Fruit fly (Drosophila melanogaster) whole organism, prepupa: ENCODE data around the gene GatA.

Experiments used
- Blimp-1 ChIP-seq: fragments of 200-800 bp; sonication (Bioruptor generic); optimal IDR thresholded peaks from 3 replicates; lab custom pipeline; 2017; ENCODE audit warnings: missing biosample characterization, missing genetic modification characterization, mild to moderate bottlenecking, moderate library complexity, missing genetic modification reagents
- CG10669 ChIP-seq: fragments of 200-800 bp; sonication (Bioruptor generic); optimal IDR thresholded peaks from 3 replicates; lab custom pipeline; 2018; ENCODE audit warnings: missing biosample characterization, mild to moderate bottlenecking, missing genetic modification characterization, moderate library complexity
- CG11294 ChIP-seq: fragments of 200-800 bp; sonication (Bioruptor generic); IDR thresholded peaks from 2 replicates; pipeline ENCODE4 v1.3.6; 2022; ENCODE audit warnings: missing biosample characterization, missing genetic modification characterization
- CG15336 ChIP-seq: fragments of 200-800 bp; sonication (Bioruptor generic); IDR thresholded peaks from 2 replicates; pipeline ENCODE4 v1.3.6; 2022; ENCODE audit warnings: missing biosample characterization, missing genetic modification characterization
- CG1621 ChIP-seq: fragments of 200-800 bp; sonication (Bioruptor generic); optimal IDR thresholded peaks from 3 replicates; lab custom pipeline; 2018; ENCODE audit warnings: missing biosample characterization, mild to moderate bottlenecking, missing genetic modification characterization
- CG16779 ChIP-seq: fragments of 200-800 bp; sonication (Bioruptor generic); optimal IDR thresholded peaks from 3 replicates; lab custom pipeline; 2017; ENCODE audit warnings: missing biosample characterization, mild to moderate bottlenecking, missing genetic modification characterization
- CG3032 ChIP-seq: fragments of 200-800 bp; optimal IDR thresholded peaks from 2 replicates; lab custom pipeline; 2019; ENCODE audit warnings: missing biosample characterization, mild to moderate bottlenecking, missing genetic modification characterization, moderate library complexity
- CG32006 ChIP-seq: fragments of 200-800 bp; sonication (Bioruptor generic); optimal IDR thresholded peaks from 3 replicates; lab custom pipeline; 2017; ENCODE audit warnings: missing biosample characterization, mild to moderate bottlenecking, missing genetic modification characterization
- CG3919 ChIP-seq: fragments of 200-800 bp; sonication (Bioruptor generic); optimal IDR thresholded peaks from 3 replicates; lab custom pipeline; 2016; ENCODE audit warnings: missing biosample characterization, missing genetic modification characterization
- CG6792 ChIP-seq: fragments of 200-800 bp; sonication (Bioruptor generic); optimal IDR thresholded peaks from 3 replicates; lab custom pipeline; 2016; ENCODE audit warnings: missing biosample characterization, missing genetic modification characterization
- CG6808 ChIP-seq: fragments of 200-800 bp; sonication (Bioruptor generic); optimal IDR thresholded peaks from 3 replicates; lab custom pipeline; 2017; ENCODE audit warnings: missing biosample characterization, missing genetic modification characterization, mild to moderate bottlenecking, moderate library complexity, missing genetic modification reagents
- CG6854 ChIP-seq: fragments of 200-800 bp; sonication (Bioruptor generic); optimal IDR thresholded peaks from 2 replicates; lab custom pipeline; 2017; ENCODE audit warnings: missing biosample characterization, mild to moderate bottlenecking, missing genetic modification characterization
- CG8119 ChIP-seq: fragments of 200-800 bp; sonication (Bioruptor generic); IDR thresholded peaks from 3 replicates; pipeline ENCODE4 v1.3.6; 2022; ENCODE audit warnings: missing biosample characterization, missing genetic modification characterization
- CG8632 ChIP-seq: fragments of 200-800 bp; sonication (Bioruptor generic); optimal IDR thresholded peaks from 3 replicates; lab custom pipeline; 2016; ENCODE audit warnings: missing biosample characterization, missing genetic modification characterization
- CG9139 ChIP-seq: fragments of 200-800 bp; sonication (Bioruptor generic); optimal IDR thresholded peaks from 3 replicates; lab custom pipeline; 2017; ENCODE audit warnings: missing biosample characterization, mild to moderate bottlenecking, missing genetic modification characterization
- Eip75B ChIP-seq: fragments of 200-800 bp; sonication (Bioruptor generic); optimal IDR thresholded peaks from 3 replicates; lab custom pipeline; 2016; ENCODE audit warnings: missing biosample characterization, missing genetic modification characterization
- Eip78C ChIP-seq: fragments of 200-800 bp; sonication (Bioruptor generic); peaks from one replicate; lab custom pipeline; 2016; ENCODE audit warnings: missing biosample characterization, missing genetic modification characterization
- Eip93F ChIP-seq: fragments of 200-800 bp; sonication (Bioruptor generic); optimal IDR thresholded peaks from 2 replicates; lab custom pipeline; 2016; ENCODE audit warnings: missing biosample characterization, mild to moderate bottlenecking, missing genetic modification characterization
- Ets21C ChIP-seq: fragments of 200-800 bp; sonication (Bioruptor generic); optimal IDR thresholded peaks from 3 replicates; lab custom pipeline; 2016; ENCODE audit warnings: missing biosample characterization, missing genetic modification characterization
- Ets96B ChIP-seq: fragments of 200-800 bp; optimal IDR thresholded peaks from 2 replicates; lab custom pipeline; 2019; ENCODE audit warnings: missing biosample characterization, mild to moderate bottlenecking, missing genetic modification characterization, moderate library complexity
- Gug ChIP-seq: fragments of 200-800 bp; sonication (Bioruptor generic); IDR thresholded peaks from 2 replicates; pipeline ENCODE4 v1.3.6; 2022; ENCODE audit warnings: missing biosample characterization, missing genetic modification characterization
- Hr4 ChIP-seq: fragments of 200-800 bp; sonication (Bioruptor generic); optimal IDR thresholded peaks from 3 replicates; lab custom pipeline; 2016; ENCODE audit warnings: missing biosample characterization, missing genetic modification characterization
- Lpt ChIP-seq: fragments of 200-800 bp; sonication (Bioruptor generic); optimal IDR thresholded peaks from 3 replicates; lab custom pipeline; 2016; ENCODE audit warnings: missing biosample characterization, missing genetic modification characterization
- Met ChIP-seq: fragments of 200-800 bp; sonication (Bioruptor generic); optimal IDR thresholded peaks from 3 replicates; lab custom pipeline; 2016; ENCODE audit warnings: missing biosample characterization, missing genetic modification characterization
- OdsH ChIP-seq: fragments of 200-800 bp; sonication (Bioruptor generic); optimal IDR thresholded peaks from 3 replicates; lab custom pipeline; 2016; ENCODE audit warnings: missing biosample characterization, missing genetic modification characterization
- Sox14 ChIP-seq: fragments of 200-800 bp; sonication (Bioruptor generic); optimal IDR thresholded peaks from 3 replicates; lab custom pipeline; 2016; ENCODE audit warnings: missing biosample characterization, missing genetic modification characterization
- Sox15 ChIP-seq: fragments of 200-800 bp; sonication (Bioruptor generic); optimal IDR thresholded peaks from 3 replicates; lab custom pipeline; 2016; ENCODE audit warnings: missing biosample characterization, missing genetic modification characterization
- acj6 ChIP-seq: fragments of 200-800 bp; sonication (Bioruptor generic); optimal IDR thresholded peaks from 3 replicates; lab custom pipeline; 2016; ENCODE audit warnings: missing biosample characterization, missing genetic modification characterization
- cyc ChIP-seq: fragments of 200-800 bp; sonication (Bioruptor generic); optimal IDR thresholded peaks from 3 replicates; lab custom pipeline; 2016; ENCODE audit warnings: missing biosample characterization, missing genetic modification characterization
- dsx ChIP-seq: fragments of 200-800 bp; optimal IDR thresholded peaks from 3 replicates; lab custom pipeline; 2019; ENCODE audit warnings: missing biosample characterization, mild to moderate bottlenecking, missing genetic modification characterization, moderate library complexity; ENCODE audit not compliant: poor library complexity, severe bottlenecking
- eg ChIP-seq: fragments of 200-800 bp; sonication (Bioruptor generic); IDR thresholded peaks from 3 replicates; pipeline ENCODE4 v1.3.6; 2022; ENCODE audit warnings: missing biosample characterization, missing genetic modification characterization
- esn ChIP-seq: fragments of 200-800 bp; sonication (Bioruptor generic); optimal IDR thresholded peaks from 2 replicates; lab custom pipeline; 2016; ENCODE audit warnings: missing biosample characterization, mild to moderate bottlenecking, missing genetic modification characterization, moderate library complexity
- fkh ChIP-seq: fragments of 200-800 bp; sonication (Bioruptor generic); optimal IDR thresholded peaks from 3 replicates; lab custom pipeline; 2017; ENCODE audit warnings: missing biosample characterization, mild to moderate bottlenecking, missing genetic modification characterization, moderate library complexity
- net ChIP-seq: fragments of 200-800 bp; sonication (Bioruptor generic); optimal IDR thresholded peaks from 3 replicates; lab custom pipeline; 2016; ENCODE audit warnings: missing biosample characterization, missing genetic modification characterization
- pdm3 ChIP-seq: fragments of 200-800 bp; sonication (Bioruptor generic); optimal IDR thresholded peaks from 3 replicates; lab custom pipeline; 2016; ENCODE audit warnings: missing biosample characterization, missing genetic modification characterization
- spab ChIP-seq: fragments of 200-800 bp; sonication (Bioruptor generic); optimal IDR thresholded peaks from 2 replicates; lab custom pipeline; 2017; ENCODE audit warnings: missing biosample characterization, mild to moderate bottlenecking, missing genetic modification characterization, missing genetic modification reagents
- ss ChIP-seq, 2 experiments: fragments of 200-800 bp; sonication (Bioruptor generic); optimal IDR thresholded peaks; 2 replicates in 1 of 2; 3 replicates in 1 of 2; lab custom pipeline; 2017 to 2018; ENCODE audit warnings: mild to moderate bottlenecking in 2 of 2, missing biosample characterization in 2 of 2, missing genetic modification characterization in 2 of 2, moderate library complexity in 1 of 2
- svp ChIP-seq: fragments of 200-800 bp; sonication (Bioruptor generic); peaks from one replicate; lab custom pipeline; 2016; ENCODE audit warnings: missing biosample characterization, missing genetic modification characterization
- topi ChIP-seq: fragments of 200-800 bp; sonication (Bioruptor generic); optimal IDR thresholded peaks from 3 replicates; lab custom pipeline; 2016; ENCODE audit warnings: missing biosample characterization, missing genetic modification characterization
- vri ChIP-seq: fragments of 200-800 bp; sonication (Bioruptor generic); optimal IDR thresholded peaks from 3 replicates; lab custom pipeline; 2016; ENCODE audit warnings: missing biosample characterization, mild to moderate bottlenecking, missing genetic modification characterization

Gene GatA

dm6 chr3R:19060173-19060572 is 31.5 kb upstream of the GatA start:
- TF ChIP-seq spab (GFP tag; lab: Kevin White, UChicago) (no peak), pdm3 (GFP tag; lab: Kevin White, UChicago) (no peak), dsx (GFP tag; lab: Kevin White, UChicago) (no peak), Eip93F (GFP tag; lab: Kevin White, UChicago) (no peak), esn (GFP tag; lab: Kevin White, UChicago) (peak; percentile 10), CG15336 (GFP tag; lab: Robert Waterston, UW) (no peak), OdsH (GFP tag; lab: Kevin White, UChicago) (no peak), CG6792 (GFP tag; lab: Kevin White, UChicago) (no peak), Sox14 (GFP tag; lab: Kevin White, UChicago) (no peak), Blimp-1 (GFP tag; lab: Kevin White, UChicago) (no peak), Eip78C (GFP tag; lab: Kevin White, UChicago) (peak; percentile 45), fkh (peak; percentile 85), Sox15 (GFP tag; lab: Kevin White, UChicago) (no peak), CG8632 (GFP tag; lab: Kevin White, UChicago) (peak; percentile 0), Ets21C (GFP tag; lab: Kevin White, UChicago) (no peak), topi (GFP tag; lab: Kevin White, UChicago) (no peak), svp (GFP tag; lab: Kevin White, UChicago) (peak; percentile 81), CG16779 (no peak), ss (GFP tag; optimal IDR thresholded peaks at IDR 0.05; lab: Kevin White, UChicago) (peak in 1 of 2 experiments; percentile 18), CG11294 (GFP tag; lab: Robert Waterston, UW) (no peak), vri (GFP tag; lab: Kevin White, UChicago) (peak; percentile 82), cyc (GFP tag; lab: Kevin White, UChicago) (no peak), CG1621 (no peak), CG3919 (GFP tag; lab: Kevin White, UChicago) (no peak), Lpt (no peak)

DNA sequence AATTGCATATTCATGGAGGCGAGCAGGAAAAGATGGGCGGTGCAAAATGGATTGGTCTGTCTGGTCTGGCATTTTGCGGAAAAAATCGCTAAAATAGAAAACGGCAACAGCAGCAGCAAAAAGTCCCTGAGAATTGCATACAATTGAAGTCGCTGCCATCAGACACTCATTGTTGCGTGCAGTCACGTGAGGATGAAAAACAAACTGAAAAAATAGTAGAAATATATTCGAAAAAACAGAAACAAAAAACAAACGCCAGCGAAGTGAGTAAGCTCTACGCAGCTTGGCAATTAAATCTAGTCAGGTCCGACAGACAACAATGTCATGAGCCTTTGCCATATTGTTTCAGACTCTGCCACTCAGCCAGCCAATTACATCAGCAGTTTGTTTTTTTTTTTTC is 30.6 kb upstream of the GatA start:
- TF ChIP-seq ss (GFP tag; optimal IDR thresholded peaks at IDR 0.05; lab: Kevin White, UChicago) = peak; percentile 4 to 74
- TF ChIP-seq CG15336 (GFP tag; lab: Robert Waterston, UW) = peak; percentile 29; the same call in 1 of the 2 replicates
- TF ChIP-seq eg (GFP tag; lab: Robert Waterston, UW) = 0 out of 3 replicates have a peak, but pooled peaks have one; percentile 35
- TF ChIP-seq CG8119 (GFP tag; lab: Robert Waterston, UW) = peak; percentile 55; the same call in 1 of the 3 replicates
- no peak for TF ChIP-seq Gug
- no peak for TF ChIP-seq CG9139 (GFP tag; lab: Kevin White, UChicago)

DNA sequence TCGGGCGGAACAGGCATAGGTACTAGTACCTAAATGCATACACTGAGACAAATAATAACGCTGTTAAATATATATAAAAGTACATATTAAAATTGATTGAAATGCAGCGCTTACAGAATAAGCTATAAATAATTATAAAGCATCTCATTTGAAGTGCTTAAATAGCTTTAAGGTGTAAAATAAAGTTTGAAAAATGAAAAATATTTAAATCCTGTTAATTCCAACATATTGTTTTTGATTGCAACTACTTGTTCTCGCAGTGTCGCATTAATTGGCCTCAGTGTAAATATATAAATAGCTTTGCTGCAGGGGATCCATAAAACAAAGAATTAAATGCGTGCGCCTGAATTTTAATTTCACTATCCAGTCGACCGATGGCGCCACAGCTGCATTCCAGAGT is 29.7 kb upstream of the GatA start:
- peak; percentile 22 for TF ChIP-seq CG3032
- no peak for TF ChIP-seq fkh
- TF ChIP-seq Eip75B (GFP tag; lab: Kevin White, UChicago) = peak; percentile 17
- TF ChIP-seq CG15336 (GFP tag; lab: Robert Waterston, UW) = peak; percentile 56
- no peak for TF ChIP-seq pdm3 (GFP tag; lab: Kevin White, UChicago)
- peak; percentile 0 for TF ChIP-seq Hr4 (GFP tag; lab: Kevin White, UChicago)
- peak; percentile 20 for TF ChIP-seq dsx (GFP tag; lab: Kevin White, UChicago)
- TF ChIP-seq Met (GFP tag; lab: Kevin White, UChicago) = no peak
- peak; percentile 26 for TF ChIP-seq CG32006 (GFP tag; lab: Kevin White, UChicago)
- TF ChIP-seq acj6 (GFP tag; lab: Kevin White, UChicago) = no peak
- peak; percentile 55 for TF ChIP-seq svp (GFP tag; lab: Kevin White, UChicago)
- TF ChIP-seq CG8632 (GFP tag; lab: Kevin White, UChicago) = no peak
- TF ChIP-seq net (GFP tag; lab: Kevin White, UChicago) = no peak
- TF ChIP-seq CG6808 (GFP tag; lab: Kevin White, UChicago) = peak; percentile 4
- peak; percentile 36; the same call in 1 of the 3 replicates for TF ChIP-seq eg (GFP tag; lab: Robert Waterston, UW)
- no peak for TF ChIP-seq Gug
- peak; percentile 52 for TF ChIP-seq Ets96B (tag; lab: Kevin White, UChicago)
- TF ChIP-seq CG6854 = no peak
- TF ChIP-seq CG1621 = no peak
- 0 out of 3 replicates have a peak, but pooled peaks have one; percentile 34 for TF ChIP-seq CG8119 (GFP tag; lab: Robert Waterston, UW)
- TF ChIP-seq CG10669 (GFP tag; lab: Kevin White, UChicago) = peak; percentile 12
- TF ChIP-seq Eip78C (GFP tag; lab: Kevin White, UChicago) = peak; percentile 61
- TF ChIP-seq, all 60 proteins: peak for 13
